Fruit fly (Drosophila melanogaster) whole organism, pupa: ENCODE data around the gene ZIPIC.

Experiments used
- CG10348 ChIP-seq: fragments of 200-800 bp; sonication (Bioruptor generic); IDR thresholded peaks from 2 replicates; pipeline ENCODE4 v1.3.6; 2022; ENCODE audit warnings: missing biosample characterization, missing genetic modification characterization
- CG12605 ChIP-seq: fragments of 200-800 bp; sonication (Bioruptor generic); IDR thresholded peaks from 2 replicates; pipeline ENCODE4 v1.3.6; 2022; ENCODE audit warnings: missing biosample characterization, missing genetic modification characterization
- CG13204 ChIP-seq: fragments of 200-800 bp; sonication (Bioruptor generic); optimal IDR thresholded peaks from 2 replicates; lab custom pipeline; 2018; ENCODE audit warnings: missing biosample characterization, mild to moderate bottlenecking, missing genetic modification characterization, moderate library complexity
- CG14655 ChIP-seq: fragments of 200-800 bp; sonication (Bioruptor generic); optimal IDR thresholded peaks from 3 replicates; lab custom pipeline; 2017; ENCODE audit warnings: mild to moderate bottlenecking, missing biosample characterization, missing genetic modification reagents, missing genetic modification characterization
- CG15710 ChIP-seq: fragments of 200-800 bp; sonication (Bioruptor generic); optimal IDR thresholded peaks from 2 replicates; lab custom pipeline; 2018; ENCODE audit warnings: missing biosample characterization, mild to moderate bottlenecking, missing genetic modification characterization, moderate library complexity
- CG17806 ChIP-seq: fragments of 200-800 bp; sonication (Bioruptor generic); optimal IDR thresholded peaks from 2 replicates; lab custom pipeline; 2018; ENCODE audit warnings: missing biosample characterization, mild to moderate bottlenecking, missing genetic modification characterization, moderate library complexity
- CG8159 ChIP-seq: fragments of 200-800 bp; sonication (Bioruptor generic); optimal IDR thresholded peaks from 3 replicates; lab custom pipeline; 2018; ENCODE audit warnings: missing biosample characterization, mild to moderate bottlenecking, missing genetic modification characterization, moderate library complexity
- D1 ChIP-seq: fragments of 200-800 bp; sonication (Bioruptor generic); optimal IDR thresholded peaks from 2 replicates; lab custom pipeline; 2018; ENCODE audit warnings: missing biosample characterization, mild to moderate bottlenecking, missing genetic modification characterization, moderate library complexity
- Pif1A ChIP-seq: fragments of 200-800 bp; sonication (Bioruptor generic); optimal IDR thresholded peaks from 3 replicates; lab custom pipeline; 2016; ENCODE audit warnings: missing biosample characterization, missing genetic modification characterization
- Snoo ChIP-seq: fragments of 200-800 bp; sonication (Bioruptor generic); optimal IDR thresholded peaks from 3 replicates; lab custom pipeline; 2017; ENCODE audit warnings: missing biosample characterization, mild to moderate bottlenecking, missing genetic modification characterization, inconsistent platforms
- fd96Ca ChIP-seq: fragments of 200-800 bp; sonication (Bioruptor generic); IDR thresholded peaks from 3 replicates; pipeline ENCODE4 v1.3.6; 2022; ENCODE audit warnings: missing biosample characterization, missing genetic modification characterization
- rn ChIP-seq: fragments of 200-800 bp; sonication (Bioruptor generic); IDR thresholded peaks from 2 replicates; pipeline ENCODE4 v1.3.6; 2022; ENCODE audit warnings: missing biosample characterization, missing genetic modification characterization

dm6 chr3R:30030061-30030460 lies 6.6 kb downstream of the ZIPIC start:
- no peak for TF ChIP-seq CG13204 (GFP tag; lab: Kevin White, UChicago)
- TF ChIP-seq CG8159: no peak
- TF ChIP-seq CG10348 (GFP tag; lab: Robert Waterston, UW): no peak
- no peak for TF ChIP-seq D1
- no peak for TF ChIP-seq CG12605 (GFP tag; lab: Robert Waterston, UW)
- no peak for TF ChIP-seq rn (GFP tag; lab: Robert Waterston, UW)
- TF ChIP-seq fd96Ca (GFP tag; lab: Robert Waterston, UW): no peak
- no peak for TF ChIP-seq Snoo (tag; lab: Kevin White, UChicago)
- no peak for TF ChIP-seq CG17806 (tag; lab: Kevin White, UChicago)
- TF ChIP-seq CG15710 (tag; lab: Kevin White, UChicago): no peak
- no peak for TF ChIP-seq CG14655 (GFP tag; lab: Kevin White, UChicago)
- TF ChIP-seq Pif1A: no peak
